Worm (Caenorhabditis elegans) whole organism, late embryonic: ENCODE results near the gene pitr-4.

ENCODE experiments used
- ceh-30 ChIP-seq: fragments of 150-350 bp; optimal IDR thresholded peaks from 2 replicates; lab custom pipeline; 2014; ENCODE audit warnings: missing biosample characterization, missing genetic modification characterization
- hlh-30 ChIP-seq: sonication (generic microtip); optimal IDR thresholded peaks from 2 replicates; lab custom pipeline; 2017; ENCODE audit warnings: antibody characterized with exemption, missing genetic modification characterization, missing compliant biosample characterization; ENCODE audit not compliant: insufficient read depth
- pha-4 ChIP-seq: fragments of 150-350 bp; optimal IDR thresholded peaks from 2 replicates; lab custom pipeline; 2018; ENCODE audit warnings: missing biosample characterization, missing genetic modification reagents, missing genetic modification characterization

DNA sequence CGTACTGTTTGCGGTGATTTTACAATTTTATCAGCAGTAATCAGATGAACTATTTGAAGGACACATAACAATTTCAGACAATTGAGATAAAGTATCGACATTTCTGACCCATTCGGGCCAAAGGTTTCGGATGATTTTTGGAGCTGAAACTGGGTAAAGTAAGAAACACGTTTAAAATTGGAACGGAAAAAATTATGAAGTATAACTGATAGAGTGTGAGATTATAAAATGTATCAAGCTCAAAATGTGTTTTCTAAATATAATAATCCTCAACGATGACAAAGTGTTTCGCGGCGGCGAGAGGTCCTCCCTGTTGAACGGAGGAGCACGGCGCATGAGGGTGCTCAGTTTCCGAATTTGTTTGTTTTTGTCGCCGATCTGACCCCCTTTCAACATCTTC is 24.1 kb upstream of the pitr-4 start, which contains the start of gene ZK287.4:
- TF ChIP-seq hlh-30 (tag; lab: Kevin White, UChicago) = no peak
- no peak for TF ChIP-seq ceh-30
- TF ChIP-seq pha-4 = no peak
